Worm (Caenorhabditis elegans) whole organism, L4 larva: Measurements from ENCODE around the gene clec-251.

Source experiments
- R02D3.7 ChIP-seq: fragments of 150-350 bp; sonication (generic microtip); optimal IDR thresholded peaks from 3 replicates; lab custom pipeline; 2014; ENCODE audit warnings: missing biosample characterization, missing genetic modification characterization
- T26A8.4 ChIP-seq: fragments of 200-800 bp; sonication (Bioruptor generic); IDR thresholded peaks from 2 replicates; pipeline ENCODE4 v1.3.6; 2022; ENCODE audit warnings: missing genetic modification characterization, missing compliant biosample characterization
- Y5F2A.4 ChIP-seq: fragments of 200-800 bp; sonication (Bioruptor generic); optimal IDR thresholded peaks from 2 replicates; lab custom pipeline; 2018; ENCODE audit warnings: mild to moderate bottlenecking, missing genetic modification characterization, missing compliant biosample characterization
- Y75B8A.6 ChIP-seq: fragments of 200-800 bp; sonication (Bioruptor generic); IDR thresholded peaks from 2 replicates; pipeline ENCODE4 v1.3.6; 2022; ENCODE audit warnings: missing genetic modification reagents, missing genetic modification characterization, missing compliant biosample characterization
- ZK546.5 ChIP-seq, 2 experiments: sonication (generic microtip); optimal IDR thresholded peaks; 2 replicates each; lab custom pipeline; 2017; ENCODE audit warnings: missing biosample characterization in 2 of 2, missing genetic modification characterization in 2 of 2
- aha-1 ChIP-seq: fragments of 150-350 bp; peaks from one replicate; lab custom pipeline; 2014; ENCODE audit warnings: missing biosample characterization, missing genetic modification characterization
- ceh-28 ChIP-seq: fragments of 150-350 bp; optimal IDR thresholded peaks from 2 replicates; lab custom pipeline; 2014; ENCODE audit warnings: missing biosample characterization, missing genetic modification reagents, missing genetic modification characterization
- ceh-32 ChIP-seq: sonication (generic microtip); optimal IDR thresholded peaks from 2 replicates; lab custom pipeline; 2016; ENCODE audit warnings: mild to moderate bottlenecking, missing genetic modification characterization, missing compliant biosample characterization; ENCODE audit not compliant: poor library complexity
- ceh-62 ChIP-seq: sonication (generic microtip); optimal IDR thresholded peaks from 2 replicates; lab custom pipeline; 2017; ENCODE audit warnings: missing biosample characterization, missing genetic modification characterization
- ctbp-1 ChIP-seq: fragments of 200-800 bp; sonication (Bioruptor generic); IDR thresholded peaks from 2 replicates; pipeline ENCODE4 v1.3.6; 2022; ENCODE audit warnings: missing genetic modification reagents, missing genetic modification characterization, missing compliant biosample characterization
- daf-16 ChIP-seq, 3 experiments: sonication (generic microtip); optimal IDR thresholded peaks; 2 replicates each; lab custom pipeline; 2016 to 2017; ENCODE audit warnings: missing genetic modification characterization in 3 of 3, missing genetic modification reagents in 3 of 3, mild to moderate bottlenecking in 2 of 3, missing compliant biosample characterization in 2 of 3, missing biosample characterization in 1 of 3, moderate library complexity in 1 of 3
- dmd-6 ChIP-seq: fragments of 200-800 bp; sonication (Bioruptor generic); IDR thresholded peaks from 2 replicates; pipeline ENCODE4 v1.3.6; 2022; ENCODE audit warnings: missing genetic modification reagents, missing genetic modification characterization, missing compliant biosample characterization
- duxl-1 ChIP-seq: sonication (generic microtip); optimal IDR thresholded peaks from 2 replicates; lab custom pipeline; 2016; ENCODE audit warnings: mild to moderate bottlenecking, missing genetic modification characterization, moderate library complexity, missing compliant biosample characterization; ENCODE audit not compliant: poor library complexity
- dve-1 ChIP-seq: sonication (generic microtip); optimal IDR thresholded peaks from 2 replicates; lab custom pipeline; 2017; ENCODE audit warnings: antibody characterized with exemption, mild to moderate bottlenecking, missing genetic modification characterization, missing compliant biosample characterization; ENCODE audit not compliant: insufficient read depth
- fos-1 ChIP-seq: fragments of 150-350 bp; optimal IDR thresholded peaks from 2 replicates; lab custom pipeline; 2014; ENCODE audit warnings: missing biosample characterization, missing genetic modification characterization
- hif-1 ChIP-seq, 2 experiments: sonication (generic microtip); optimal IDR thresholded peaks; 2 replicates each; lab custom pipeline; 2016 to 2017; ENCODE audit warnings: missing compliant biosample characterization in 2 of 2, missing genetic modification characterization in 2 of 2, missing genetic modification reagents in 2 of 2, missing genotype in 2 of 2, mild to moderate bottlenecking in 1 of 2
- hlh-30 ChIP-seq: sonication (generic microtip); optimal IDR thresholded peaks from 2 replicates; lab custom pipeline; 2017; ENCODE audit warnings: antibody characterized with exemption, mild to moderate bottlenecking, missing genetic modification characterization, missing compliant biosample characterization; ENCODE audit not compliant: insufficient read depth
- jun-1 ChIP-seq: fragments of 150-350 bp; optimal IDR thresholded peaks from 2 replicates; lab custom pipeline; 2014; ENCODE audit warnings: missing biosample characterization, missing genetic modification reagents, missing genetic modification characterization
- lin-15B ChIP-seq: fragments of 150-350 bp; sonication (generic microtip); optimal IDR thresholded peaks from 3 replicates; lab custom pipeline; 2014; ENCODE audit warnings: missing biosample characterization, missing genetic modification characterization
- madf-9 ChIP-seq: fragments of 200-800 bp; sonication (Bioruptor generic); conservative IDR thresholded peaks from 2 replicates; pipeline ENCODE4 v1.3.6; 2022; ENCODE audit warnings: missing genetic modification reagents, missing genetic modification characterization, missing compliant biosample characterization
- mdl-1 ChIP-seq, 2 experiments: fragments of 150-350 bp in 1 of 2; sonication (generic microtip) in 1 of 2; optimal IDR thresholded peaks; 2 replicates each; lab custom pipeline; 2014 to 2017; ENCODE audit warnings: missing biosample characterization in 2 of 2, missing genetic modification characterization in 2 of 2
- mes-2 ChIP-seq: sonication (generic microtip); optimal IDR thresholded peaks from 2 replicates; lab custom pipeline; 2016; ENCODE audit warnings: missing genotype, mild to moderate bottlenecking, missing genetic modification characterization, missing compliant biosample characterization; ENCODE audit not compliant: poor library complexity, severe bottlenecking
- nhr-237 ChIP-seq: sonication (generic microtip); optimal IDR thresholded peaks from 2 replicates; lab custom pipeline; 2017; ENCODE audit warnings: missing biosample characterization, missing genetic modification characterization
- nhr-41 ChIP-seq: fragments of 200-800 bp; sonication (Bioruptor generic); IDR thresholded peaks from 2 replicates; pipeline ENCODE4 v1.3.6; 2022; ENCODE audit warnings: missing genetic modification reagents, missing genetic modification characterization, missing compliant biosample characterization
- nhr-6 ChIP-seq: fragments of 150-350 bp; optimal IDR thresholded peaks from 2 replicates; lab custom pipeline; 2014; ENCODE audit warnings: missing biosample characterization, missing genetic modification characterization
- nhr-76 ChIP-seq: fragments of 150-350 bp; optimal IDR thresholded peaks from 2 replicates; lab custom pipeline; 2014; ENCODE audit warnings: missing biosample characterization, missing genetic modification characterization
- rbr-2 ChIP-seq: sonication (generic microtip); optimal IDR thresholded peaks from 2 replicates; lab custom pipeline; 2016; ENCODE audit warnings: missing genotype, missing genetic modification characterization, missing compliant biosample characterization
- set-16 ChIP-seq: fragments of 200-800 bp; sonication (Bioruptor generic); IDR thresholded peaks from 2 replicates; pipeline ENCODE4 v1.3.6; 2022; ENCODE audit warnings: missing genetic modification reagents, missing genetic modification characterization, missing compliant biosample characterization
- skn-1 ChIP-seq: fragments of 150-350 bp; optimal IDR thresholded peaks from 2 replicates; lab custom pipeline; 2014; ENCODE audit warnings: missing biosample characterization, missing genetic modification characterization
- snpc-1.2 ChIP-seq: fragments of 200-800 bp; sonication (Bioruptor generic); IDR thresholded peaks from 2 replicates; pipeline ENCODE4 v1.3.6; 2022; ENCODE audit warnings: missing genetic modification reagents, missing genetic modification characterization, missing compliant biosample characterization
- zfp-3 ChIP-seq: fragments of 200-800 bp; sonication (Bioruptor generic); conservative IDR thresholded peaks from 2 replicates; pipeline ENCODE4 v1.3.6; 2022; ENCODE audit warnings: missing genetic modification reagents, missing genetic modification characterization, missing compliant biosample characterization
- zip-2 ChIP-seq: fragments of 150-350 bp; optimal IDR thresholded peaks from 2 replicates; lab custom pipeline; 2014; ENCODE audit warnings: missing biosample characterization, missing genetic modification characterization
- ztf-11 ChIP-seq: fragments of 150-350 bp; optimal IDR thresholded peaks from 2 replicates; lab custom pipeline; 2014; ENCODE audit warnings: missing biosample characterization, missing genetic modification characterization

clec-251 gene

DNA sequence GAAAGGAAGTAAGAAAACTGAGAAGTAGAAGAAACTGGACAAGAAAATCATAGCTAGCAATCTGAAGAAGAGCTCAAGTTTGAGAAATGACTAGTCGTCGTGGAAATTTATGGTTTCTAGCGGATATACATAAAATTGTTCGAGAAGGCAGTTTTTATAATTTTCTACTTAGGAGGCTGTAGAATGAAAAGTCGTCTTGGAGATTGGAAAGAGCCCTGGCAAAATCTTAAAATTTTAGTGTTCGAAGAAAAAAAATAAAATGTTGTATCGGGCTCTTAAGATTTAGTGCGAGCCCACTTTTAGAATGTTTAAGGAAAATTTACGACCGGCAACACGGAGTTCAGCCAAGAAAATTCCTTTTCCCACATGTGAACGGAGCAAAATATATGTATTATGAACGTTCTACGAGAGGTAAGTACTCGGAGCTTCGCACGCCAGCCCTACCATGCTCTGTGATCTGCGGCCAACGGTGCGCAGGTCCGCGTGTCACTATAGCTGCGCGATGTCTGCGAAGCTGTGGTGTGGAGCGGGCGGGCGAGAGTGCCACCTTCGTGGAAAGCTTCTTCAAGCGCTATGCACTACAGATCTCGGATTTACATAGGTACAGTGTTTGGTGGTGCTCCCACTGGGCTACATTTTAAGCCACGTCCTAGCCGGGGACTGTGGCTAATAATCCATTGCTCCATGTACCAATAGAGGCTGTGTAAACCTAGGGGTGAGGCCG is at the start of gene clec-251:
Gene clec-251 (minus strand): TSS at position 51 of the 724 bp plus-strand sequence.
- no peak for TF ChIP-seq daf-16 (GFP tag; optimal IDR thresholded peaks at IDR 0.05; lab: Kevin White, UChicago)
- TF ChIP-seq daf-16 (tag; optimal IDR thresholded peaks at IDR 0.05; lab: Kevin White, UChicago), result no peak
- no peak for TF ChIP-seq nhr-6 (tag; lab: Kevin White, UChicago)
- TF ChIP-seq aha-1 (tag; lab: Kevin White, UChicago), result peak; percentile 35
- peak; percentile 51; the same call in 1 of the 2 replicates for TF ChIP-seq set-16
- TF ChIP-seq nhr-237 (tag; lab: Kevin White, UChicago), result no peak
- TF ChIP-seq, all 104 proteins: peak for 2

DNA sequence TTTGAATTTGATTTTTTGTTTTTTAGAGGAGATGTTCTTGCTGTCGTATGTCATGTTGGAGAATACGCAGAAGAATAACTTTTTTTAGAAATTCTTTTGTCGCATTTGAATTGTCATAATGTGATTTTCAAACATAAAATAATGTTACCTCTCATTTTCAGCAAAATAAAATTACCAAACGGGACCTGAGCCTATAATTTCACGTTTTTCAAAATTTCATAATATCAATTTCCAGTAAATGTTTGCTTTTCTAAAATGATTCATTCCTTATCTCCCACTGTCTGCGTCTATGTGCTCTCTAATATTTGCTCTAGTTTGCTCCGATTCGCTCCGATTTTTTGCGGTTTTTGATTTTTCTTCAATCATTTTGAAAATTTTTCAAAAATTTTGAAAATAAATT is 43.9 kb upstream of the clec-251 start, which contains the start of gene nhr-231:
Gene nhr-231 (plus strand): TSS at position 301 of the 400 bp plus-strand sequence.
- TF ChIP-seq mdl-1 (tag; optimal IDR thresholded peaks at IDR 0.05; lab: Kevin White, UChicago) (no peak), aha-1 (tag; lab: Kevin White, UChicago) (peak; percentile 4), R02D3.7 (tag; lab: Kevin White, UChicago) (no peak)

DNA sequence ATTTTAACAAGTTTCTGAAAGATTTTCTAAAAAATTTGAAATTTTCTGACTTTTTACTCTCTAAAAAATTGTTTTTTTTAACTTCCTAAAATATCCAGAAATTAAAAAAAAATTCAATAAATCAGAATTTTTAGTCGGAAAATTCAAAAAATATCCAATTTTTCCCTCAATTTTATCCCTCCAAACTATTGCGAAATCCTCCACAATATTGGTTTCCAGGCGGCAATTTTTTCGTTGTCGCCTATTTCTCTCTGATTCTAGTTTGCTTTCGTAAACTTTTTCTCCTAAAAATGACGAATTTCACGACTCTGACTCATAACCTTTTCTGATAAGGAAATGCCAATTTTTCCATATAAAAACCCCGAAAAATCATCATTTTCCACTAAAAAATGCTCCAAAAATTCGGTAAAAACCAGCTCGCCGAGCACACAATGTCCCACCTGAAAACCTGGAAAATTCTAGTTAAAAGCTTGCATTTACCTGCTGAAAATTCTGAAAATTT is 40.7 kb upstream of the clec-251 start, which contains the start of gene Y17D7B.2:
Gene Y17D7B.2 (plus strand): TSS at position 323 of the 502 bp plus-strand sequence.
- TF ChIP-seq nhr-76 (tag; lab: Kevin White, UChicago), result no peak
- TF ChIP-seq Y75B8A.6, result no peak
- no peak for TF ChIP-seq hlh-30 (tag; lab: Kevin White, UChicago)
- TF ChIP-seq madf-9, result no peak
- no peak for TF ChIP-seq zfp-3
- TF ChIP-seq skn-1, result no peak
- no peak for TF ChIP-seq lin-15B (tag; lab: Kevin White, UChicago)
- peak; percentile 39 for TF ChIP-seq dmd-6 (GFP tag; lab: Robert Waterston, UW)
- TF ChIP-seq ZK546.5 (tag; optimal IDR thresholded peaks at IDR 0.05; lab: Kevin White, UChicago), result no peak
- TF ChIP-seq set-16, result no peak
- TF ChIP-seq jun-1, result no peak
- TF ChIP-seq ceh-28 (tag; lab: Kevin White, UChicago), result no peak
- TF ChIP-seq rbr-2 (tag; lab: Kevin White, UChicago), result no peak
- TF ChIP-seq ztf-11 (tag; lab: Kevin White, UChicago), result no peak
- no peak for TF ChIP-seq mes-2 (tag; lab: Kevin White, UChicago)
- no peak for TF ChIP-seq duxl-1
- TF ChIP-seq fos-1 (tag; lab: Kevin White, UChicago), result no peak
- peak; percentile 73 for TF ChIP-seq zip-2 (tag; lab: Kevin White, UChicago)
- no peak for TF ChIP-seq hif-1 (tag; optimal IDR thresholded peaks at IDR 0.05; lab: Kevin White, UChicago)
- TF ChIP-seq nhr-6 (tag; lab: Kevin White, UChicago), result peak; percentile 62
- no peak for TF ChIP-seq ctbp-1 (GFP tag; lab: Robert Waterston, UW)
- TF ChIP-seq dve-1 (tag; lab: Kevin White, UChicago), result no peak
- no peak for TF ChIP-seq ceh-32 (tag; lab: Kevin White, UChicago)

DNA sequence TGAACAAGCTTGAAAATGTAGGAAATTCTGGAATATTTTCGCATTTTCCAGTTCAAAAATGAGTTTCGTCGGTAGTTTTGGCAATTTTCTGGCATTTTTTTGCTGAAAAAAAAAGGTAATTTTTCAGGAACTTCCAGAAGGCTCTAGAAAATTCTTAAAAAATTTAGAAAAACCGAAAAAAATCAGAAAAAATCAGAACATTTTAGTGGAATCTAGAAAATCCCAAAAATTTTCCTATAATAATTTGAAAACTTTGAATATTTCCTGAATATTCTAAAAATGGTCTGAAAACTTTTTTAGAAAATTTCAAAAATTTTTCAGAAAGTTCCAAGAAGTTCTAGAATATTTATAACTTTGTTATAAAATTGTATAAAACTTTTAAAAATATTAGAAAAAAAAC is 39.9 kb upstream of the clec-251 start, which contains the start of gene Y17D7B.3:
Gene Y17D7B.3 (minus strand): TSS at position 101 of the 400 bp plus-strand sequence.
- TF ChIP-seq snpc-1.2 (GFP tag; lab: Robert Waterston, UW) (no peak), nhr-41 (GFP tag; lab: Robert Waterston, UW) (no peak), set-16 (no peak), Y5F2A.4 (GFP tag; lab: Kevin White, UChicago) (no peak), ceh-62 (tag; lab: Kevin White, UChicago) (no peak), T26A8.4 (GFP tag; lab: Robert Waterston, UW) (no peak)
